Worm (Caenorhabditis elegans): ENCODE measurements around the gene K01F9.2.
"Not testable (repeated sequence)": the region's sequence is repeated elsewhere in the genome, so short reads cannot be mapped to it uniquely, and the experiment has no call there.

Gene K01F9.2

ce11 chrIII:8904044-8904443, 27.1 kb upstream of the K01F9.2 start, which contains the start of gene lin-9 (continued):
- TF ChIP-seq snpc-4 (GFP tag; optimal IDR thresholded peaks at IDR 0.05) (peak; percentile 43), snpc-4 (tag; optimal IDR thresholded peaks at IDR 0.05) (peak; percentile 68 to 84 (median 78)), mes-4 (tag; optimal IDR thresholded peaks at IDR 0.05) (no peak), ztf-3 (GFP tag; optimal IDR thresholded peaks at IDR 0.05) (peak; percentile 70), lin-35 (GFP tag; optimal IDR thresholded peaks at IDR 0.05) (peak; percentile 85 to 96 (median 86)), sea-2 (GFP tag; IDR thresholded peaks at IDR 0.05) (no peak), nfyb-1 (GFP tag; IDR thresholded peaks at IDR 0.05) (peak; percentile 98), xnd-1 (tag; optimal IDR thresholded peaks at IDR 0.05) (peak; percentile 97), tlf-1 (GFP tag; optimal IDR thresholded peaks at IDR 0.05) (peak; percentile 98), lsy-27 (tag; optimal IDR thresholded peaks at IDR 0.05; ENCODE audit: borderline replicate concordance, insufficient read depth) (no peak), akir-1 (GFP tag; optimal IDR thresholded peaks at IDR 0.05) (no peak), rpc-1 (optimal IDR thresholded peaks at IDR 0.05) (no peak), rpc-1 (tag; optimal IDR thresholded peaks at IDR 0.05) (no peak), dpff-1 (tag; optimal IDR thresholded peaks at IDR 0.05) (no peak), cebp-2 (GFP tag; IDR thresholded peaks at IDR 0.05) (0 out of 2 replicates have a peak, but pooled peaks have one; percentile 28), Y79H2A.3 (GFP tag; conservative IDR thresholded peaks at IDR 0.05) (peak; percentile 82), him-1 (tag; optimal IDR thresholded peaks at IDR 0.05) (peak; percentile 59), egl-44 (GFP tag; IDR thresholded peaks at IDR 0.05) (peak; percentile 41; the same call in 1 of the 2 replicates), snpc-1.3 (tag; optimal IDR thresholded peaks at IDR 0.05; ENCODE audit: insufficient read depth) (peak; percentile 54), die-1 (tag; optimal IDR thresholded peaks at IDR 0.05) (peak; percentile 34), hrde-1 (tag; optimal IDR thresholded peaks at IDR 0.05; ENCODE audit: borderline replicate concordance) (peak; percentile 85), zim-3 (tag; optimal IDR thresholded peaks at IDR 0.05) (no peak), mxl-1 (tag; optimal IDR thresholded peaks at IDR 0.05) (no peak), ztf-6 (GFP tag; IDR thresholded peaks at IDR 0.05) (0 out of 2 replicates have a peak, but pooled peaks have one; percentile 40), bed-2 (GFP tag; IDR thresholded peaks at IDR 0.05) (peak; percentile 91), nfya-2 (GFP tag; IDR thresholded peaks at IDR 0.05) (0 out of 2 replicates have a peak, but pooled peaks have one; percentile 89), ztf-28 (GFP tag; IDR thresholded peaks at IDR 0.05) (peak; percentile 74; the same call in 1 of the 2 replicates), F52B5.7 (tag; optimal IDR thresholded peaks at IDR 0.05) (no peak), C17E4.6 (GFP tag; IDR thresholded peaks at IDR 0.05) (peak; percentile 95), sdz-38 (tag; optimal IDR thresholded peaks at IDR 0.05) (no peak), ceh-58 (GFP tag; IDR thresholded peaks at IDR 0.05) (no peak), madf-10 (tag; optimal IDR thresholded peaks at IDR 0.05) (peak; percentile 86)

ce11 chrIII:8903263-8903662, 26.3 kb upstream of the K01F9.2 start:
- no peak for TF ChIP-seq die-1 (tag; optimal IDR thresholded peaks at IDR 0.05)
- TF ChIP-seq zfh-2 (GFP tag; conservative IDR thresholded peaks at IDR 0.05) = no peak
- TF ChIP-seq hlh-26 (GFP tag; conservative IDR thresholded peaks at IDR 0.05) = no peak
- TF ChIP-seq ets-4 (GFP tag; optimal IDR thresholded peaks at IDR 0.05) = no peak
- TF ChIP-seq lin-40 (tag; optimal IDR thresholded peaks at IDR 0.05) = no peak

DNA sequence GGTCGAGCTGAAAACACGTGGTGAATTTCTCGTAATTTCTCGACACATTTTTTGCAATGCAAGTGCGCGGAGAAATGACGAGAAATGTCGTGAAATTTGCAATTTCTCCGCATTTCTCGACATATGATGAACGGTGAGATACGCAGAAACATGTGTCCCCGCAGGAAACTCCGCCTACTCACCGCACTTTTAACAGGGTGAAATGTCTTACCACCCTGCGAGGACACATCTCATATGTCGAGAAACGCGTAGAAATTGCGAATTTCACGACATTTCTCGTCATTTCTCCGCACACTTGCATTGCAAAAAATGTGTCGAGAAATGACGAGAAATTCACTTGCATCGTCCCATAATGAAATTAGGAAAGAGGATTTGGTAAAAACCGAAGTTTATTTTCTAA, 24.1 kb upstream of the K01F9.2 start:
- TF ChIP-seq F33H1.4 (GFP tag; IDR thresholded peaks at IDR 0.05) (peak; percentile 69), F39B2.1 (GFP tag; IDR thresholded peaks at IDR 0.05) (peak; percentile 99), rcor-1 (GFP tag; IDR thresholded peaks at IDR 0.05) (peak; percentile 42; the same call in 1 of the 2 replicates), hmg-1.2 (GFP tag; IDR thresholded peaks at IDR 0.05) (0 out of 2 replicates have a peak, but pooled peaks have one; percentile 42), pbrm-1 (GFP tag; IDR thresholded peaks at IDR 0.05) (peak; percentile 90), D2030.7 (GFP tag; IDR thresholded peaks at IDR 0.05) (peak; percentile 39; the same call in 1 of the 2 replicates), lin-54 (GFP tag; optimal IDR thresholded peaks at IDR 0.05) (peak; percentile 21), aptf-2 (GFP tag; conservative IDR thresholded peaks at IDR 0.05) (peak; percentile 55; the same call in 1 of the 2 replicates), snpc-4 (tag; optimal IDR thresholded peaks at IDR 0.05) (peak in 1 of 4 experiments; percentile 39), nfyb-1 (GFP tag; IDR thresholded peaks at IDR 0.05) (0 out of 2 replicates have a peak, but pooled peaks have one; percentile 11), mcd-1 (GFP tag; IDR thresholded peaks at IDR 0.05) (peak; percentile 56), dox-1 (GFP tag; IDR thresholded peaks at IDR 0.05) (peak; percentile 81), tbp1 (GFP tag; optimal IDR thresholded peaks at IDR 0.05) (peak; percentile 39)
- not testable (repeated sequence) for TF ChIP-seq snpc-4 (GFP tag; optimal IDR thresholded peaks at IDR 0.05)

Data from whole organism, young adult.